Fruit fly (Drosophila melanogaster) whole organism, embryonic: ENCODE data around the gene CG14246.

ENCODE experiments used
- Aef1 ChIP-seq: fragments of 200-800 bp; sonication (Bioruptor generic); IDR thresholded peaks from 3 replicates; pipeline ENCODE4 v1.3.6; 2022; ENCODE audit warnings: missing biosample characterization, missing genetic modification characterization
- BEAF-32 ChIP-seq: fragments of 200-800 bp; sonication (Bioruptor generic); optimal IDR thresholded peaks from 3 replicates; lab custom pipeline; 2017; ENCODE audit warnings: missing biosample characterization, missing genetic modification characterization, mild to moderate bottlenecking, moderate library complexity, missing genetic modification reagents
- CG10462 ChIP-seq: fragments of 200-800 bp; sonication (Bioruptor generic); optimal IDR thresholded peaks from 2 replicates; lab custom pipeline; 2016; ENCODE audit warnings: missing biosample characterization, missing genetic modification characterization
- CG11093 ChIP-seq: fragments of 200-800 bp; sonication (Bioruptor generic); IDR thresholded peaks from 3 replicates; pipeline ENCODE4 v1.3.6; 2022; ENCODE audit warnings: missing biosample characterization, missing genetic modification characterization
- CG11723 ChIP-seq: fragments of 200-800 bp; sonication (Bioruptor generic); optimal IDR thresholded peaks from 2 replicates; lab custom pipeline; 2017; ENCODE audit warnings: missing biosample characterization, mild to moderate bottlenecking, missing genetic modification characterization
- CG12104 ChIP-seq: fragments of 200-800 bp; sonication (Bioruptor generic); optimal IDR thresholded peaks from 3 replicates; lab custom pipeline; 2016; ENCODE audit warnings: missing biosample characterization, missing genetic modification characterization
- CG1233 ChIP-seq: fragments of 200-800 bp; sonication (Bioruptor generic); optimal IDR thresholded peaks from 4 replicates; lab custom pipeline; 2018; ENCODE audit warnings: missing biosample characterization, mild to moderate bottlenecking, missing genetic modification characterization
- CG14441 ChIP-seq: fragments of 200-800 bp; sonication (Bioruptor generic); IDR thresholded peaks from 2 replicates; pipeline ENCODE4 v1.3.6; 2022; ENCODE audit warnings: missing biosample characterization, missing genetic modification characterization
- CG1529 ChIP-seq: fragments of 200-800 bp; sonication (Bioruptor generic); optimal IDR thresholded peaks from 3 replicates; lab custom pipeline; 2018; ENCODE audit warnings: missing biosample characterization, missing genetic modification characterization
- CG3726 ChIP-seq: fragments of 200-800 bp; sonication (Bioruptor generic); IDR thresholded peaks from 3 replicates; pipeline ENCODE4, ENCODE4 v1.3.6; 2022; ENCODE audit warnings: missing biosample characterization, missing genetic modification characterization
- CG4404 ChIP-seq: fragments of 200-800 bp; sonication (Bioruptor generic); IDR thresholded peaks from 2 replicates; pipeline ENCODE4 v1.3.6; 2022; ENCODE audit warnings: missing biosample characterization, missing genetic modification characterization
- CG6654 ChIP-seq: fragments of 200-800 bp; sonication (Bioruptor generic); optimal IDR thresholded peaks from 2 replicates; lab custom pipeline; 2017; ENCODE audit warnings: missing biosample characterization, mild to moderate bottlenecking, missing genetic modification characterization
- CG7839 ChIP-seq: fragments of 200-800 bp; sonication (Bioruptor generic); optimal IDR thresholded peaks from 3 replicates; lab custom pipeline; 2018; ENCODE audit warnings: missing biosample characterization, mild to moderate bottlenecking, missing genetic modification characterization, moderate library complexity
- CG8281 ChIP-seq: fragments of 200-800 bp; sonication (Bioruptor generic); optimal IDR thresholded peaks from 2 replicates; lab custom pipeline; 2018; ENCODE audit warnings: missing biosample characterization, mild to moderate bottlenecking, missing genetic modification characterization, moderate library complexity
- CG8924 ChIP-seq: fragments of 200-800 bp; optimal IDR thresholded peaks from 3 replicates; lab custom pipeline; 2019; ENCODE audit warnings: missing biosample characterization, mild to moderate bottlenecking, missing genetic modification characterization, moderate library complexity
- CHES-1-like ChIP-seq: fragments of 200-800 bp; sonication (Bioruptor generic); optimal IDR thresholded peaks from 2 replicates; lab custom pipeline; 2016; ENCODE audit warnings: missing biosample characterization, missing genetic modification characterization
- CTCF ChIP-seq: fragments of 200-800 bp; sonication (Bioruptor generic); optimal IDR thresholded peaks from 2 replicates; lab custom pipeline; 2017; ENCODE audit warnings: missing biosample characterization, mild to moderate bottlenecking, missing genetic modification characterization, moderate library complexity
- D19A ChIP-seq: fragments of 200-800 bp; optimal IDR thresholded peaks from 3 replicates; lab custom pipeline; 2019; ENCODE audit warnings: missing biosample characterization, mild to moderate bottlenecking, missing genetic modification characterization, moderate library complexity
- Deaf1 ChIP-seq: fragments of 200-800 bp; optimal IDR thresholded peaks from 3 replicates; lab custom pipeline; 2019; ENCODE audit warnings: missing biosample characterization, mild to moderate bottlenecking, missing genetic modification characterization, moderate library complexity
- Dp ChIP-seq: fragments of 200-800 bp; sonication (Bioruptor generic); optimal IDR thresholded peaks from 2 replicates; lab custom pipeline; 2018; ENCODE audit warnings: missing biosample characterization, mild to moderate bottlenecking, missing genetic modification characterization, moderate library complexity
- Elba2 ChIP-seq: fragments of 200-800 bp; sonication (Bioruptor generic); optimal IDR thresholded peaks from 3 replicates; lab custom pipeline; 2016; ENCODE audit warnings: missing biosample characterization, missing genetic modification characterization
- Fer3 ChIP-seq: fragments of 200-800 bp; sonication (Bioruptor generic); optimal IDR thresholded peaks from 2 replicates; lab custom pipeline; 2018; ENCODE audit warnings: missing biosample characterization, mild to moderate bottlenecking, missing genetic modification characterization, moderate library complexity
- HmgZ ChIP-seq: fragments of 200-800 bp; sonication (Bioruptor generic); optimal IDR thresholded peaks from 2 replicates; lab custom pipeline; 2018; ENCODE audit warnings: missing biosample characterization, mild to moderate bottlenecking, missing genetic modification characterization
- Hmr ChIP-seq: fragments of 200-800 bp; sonication (Bioruptor generic); optimal IDR thresholded peaks from 3 replicates; lab custom pipeline; 2017; ENCODE audit warnings: mild to moderate bottlenecking, missing biosample characterization, missing genetic modification reagents, missing genetic modification characterization
- Kr ChIP-seq: fragments of 200-800 bp; sonication (Bioruptor generic); optimal IDR thresholded peaks from 2 replicates; lab custom pipeline; 2017; ENCODE audit warnings: missing biosample characterization, mild to moderate bottlenecking, missing genetic modification characterization
- MBD-R2 ChIP-seq: fragments of 200-800 bp; sonication (Bioruptor generic); IDR thresholded peaks from 2 replicates; pipeline ENCODE4 v1.3.6; 2022; ENCODE audit warnings: missing biosample characterization, missing genetic modification characterization
- Max ChIP-seq: fragments of 200-800 bp; sonication (Bioruptor generic); optimal IDR thresholded peaks from 2 replicates; lab custom pipeline; 2016; ENCODE audit warnings: missing biosample characterization, mild to moderate bottlenecking, missing genetic modification characterization
- Mrtf ChIP-seq: fragments of 200-800 bp; sonication (Bioruptor generic); IDR thresholded peaks from 3 replicates; pipeline ENCODE4 v1.3.6; 2022; ENCODE audit warnings: missing biosample characterization, missing genetic modification characterization
- PHDP ChIP-seq: fragments of 200-800 bp; sonication (Bioruptor generic); optimal IDR thresholded peaks from 3 replicates; lab custom pipeline; 2018; ENCODE audit warnings: missing biosample characterization, mild to moderate bottlenecking, missing genetic modification characterization, moderate library complexity
- Ssrp ChIP-seq: fragments of 200-800 bp; sonication (Bioruptor generic); optimal IDR thresholded peaks from 2 replicates; lab custom pipeline; 2018; ENCODE audit warnings: missing biosample characterization, mild to moderate bottlenecking, missing genetic modification characterization, moderate library complexity
- Tbp ChIP-seq: fragments of >200 bp; optimal IDR thresholded peaks from 2 replicates; lab custom pipeline; 2018; ENCODE audit warnings: missing biosample characterization, missing genetic modification characterization
- ap ChIP-seq: fragments of 200-800 bp; sonication (Bioruptor generic); IDR thresholded peaks from 2 replicates; pipeline ENCODE4 v1.3.6; 2022; ENCODE audit warnings: missing biosample characterization, missing genetic modification characterization
- ash1 ChIP-seq: fragments of 200-800 bp; sonication (Bioruptor generic); optimal IDR thresholded peaks from 2 replicates; lab custom pipeline; 2018; ENCODE audit warnings: missing biosample characterization, mild to moderate bottlenecking, missing genetic modification characterization
- btn ChIP-seq: fragments of 200-800 bp; sonication (Bioruptor generic); optimal IDR thresholded peaks from 2 replicates; lab custom pipeline; 2016; ENCODE audit warnings: missing biosample characterization, missing genetic modification characterization
- chif ChIP-seq, 2 experiments: fragments of 200-800 bp; sonication (Bioruptor generic); optimal IDR thresholded peaks; 3 replicates each; lab custom pipeline; 2016; ENCODE audit warnings: missing biosample characterization in 2 of 2, missing genetic modification characterization in 2 of 2
- croc ChIP-seq: fragments of 200-800 bp; sonication (Bioruptor generic); conservative IDR thresholded peaks from 3 replicates; pipeline ENCODE4 v1.3.6; 2022; ENCODE audit warnings: missing biosample characterization, missing genetic modification characterization
- dan ChIP-seq: fragments of 200-800 bp; sonication (Bioruptor generic); IDR thresholded peaks from 2 replicates; pipeline ENCODE4 v1.3.6; 2022; ENCODE audit warnings: missing biosample characterization, missing genetic modification characterization
- fru ChIP-seq: fragments of >200 bp; optimal IDR thresholded peaks from 2 replicates; lab custom pipeline; 2017
- gce ChIP-seq: fragments of 200-800 bp; sonication (Bioruptor generic); IDR thresholded peaks from 3 replicates; pipeline ENCODE4 v1.3.6; 2022; ENCODE audit warnings: missing biosample characterization, missing genetic modification characterization
- hbn ChIP-seq: fragments of 200-800 bp; sonication (Bioruptor generic); IDR thresholded peaks from 2 replicates; pipeline ENCODE4 v1.3.6; 2022; ENCODE audit warnings: missing biosample characterization, missing genetic modification characterization; ENCODE audit not compliant: partially characterized antibody
- jigr1 ChIP-seq: fragments of 200-800 bp; sonication (Bioruptor generic); IDR thresholded peaks from 3 replicates; pipeline ENCODE4 v1.3.6; 2022; ENCODE audit warnings: missing biosample characterization, missing genetic modification characterization
- luna ChIP-seq: fragments of 200-800 bp; sonication (Bioruptor generic); optimal IDR thresholded peaks from 2 replicates; lab custom pipeline; 2016; ENCODE audit warnings: missing biosample characterization, missing genetic modification characterization
- mld ChIP-seq: fragments of 200-800 bp; sonication (Bioruptor generic); IDR thresholded peaks from 3 replicates; pipeline ENCODE4 v1.3.6; 2022; ENCODE audit warnings: missing biosample characterization, missing genetic modification characterization; ENCODE audit not compliant: partially characterized antibody
- nerfin-2 ChIP-seq: fragments of 200-800 bp; sonication (Bioruptor generic); IDR thresholded peaks from 2 replicates; pipeline ENCODE4 v1.3.6; 2022; ENCODE audit warnings: missing biosample characterization, missing genetic modification characterization; ENCODE audit not compliant: partially characterized antibody
- otp ChIP-seq: fragments of 200-800 bp; sonication (Bioruptor generic); IDR thresholded peaks from 3 replicates; pipeline ENCODE4, ENCODE4 v1.3.6; 2022; ENCODE audit warnings: missing biosample characterization, missing genetic modification characterization
- phol ChIP-seq: fragments of 200-800 bp; sonication (Bioruptor generic); optimal IDR thresholded peaks from 3 replicates; lab custom pipeline; 2018; ENCODE audit warnings: missing biosample characterization, mild to moderate bottlenecking, missing genetic modification characterization, moderate library complexity
- pzg ChIP-seq: fragments of 200-800 bp; sonication (Bioruptor generic); optimal IDR thresholded peaks from 3 replicates; lab custom pipeline; 2018; ENCODE audit warnings: missing biosample characterization, mild to moderate bottlenecking, missing genetic modification characterization, moderate library complexity
- run ChIP-seq: fragments of 200-800 bp; sonication (Bioruptor generic); optimal IDR thresholded peaks from 3 replicates; lab custom pipeline; 2018; ENCODE audit warnings: missing biosample characterization, mild to moderate bottlenecking, missing genetic modification characterization
- sens-2 ChIP-seq: fragments of 200-800 bp; sonication (Bioruptor generic); IDR thresholded peaks from 2 replicates; pipeline ENCODE4 v1.3.6; 2022; ENCODE audit warnings: missing biosample characterization, missing genetic modification characterization
- ssp ChIP-seq: fragments of 200-800 bp; sonication (Bioruptor generic); IDR thresholded peaks from 2 replicates; pipeline ENCODE4 v1.3.6; 2022; ENCODE audit warnings: missing biosample characterization, missing genetic modification characterization
- tap ChIP-seq: fragments of 200-800 bp; optimal IDR thresholded peaks from 3 replicates; lab custom pipeline; 2019; ENCODE audit warnings: missing biosample characterization, mild to moderate bottlenecking, missing genetic modification characterization, moderate library complexity
- vnd ChIP-seq: fragments of 200-800 bp; sonication (Bioruptor generic); IDR thresholded peaks from 3 replicates; pipeline ENCODE4 v1.3.6; 2022; ENCODE audit warnings: missing biosample characterization, missing genetic modification characterization; ENCODE audit not compliant: partially characterized antibody

Gene CG14246

dm6 chr3R:26714109-26714576 lies 13.0 kb upstream of the CG14246 start, which contains the start of gene amon:
Gene amon (minus strand): TSS chr3R:26714159.
- TF ChIP-seq CG8281 (peak; percentile 90), pzg (GFP tag; lab: Kevin White, UChicago) (peak; percentile 65), CG7839 (tag; lab: Kevin White, UChicago) (peak; percentile 99), ash1 (peak; percentile 96), Max (GFP tag; lab: Kevin White, UChicago) (peak; percentile 95), gce (GFP tag; lab: Robert Waterston, UW) (peak; percentile 95), CG1529 (GFP tag; lab: Kevin White, UChicago) (peak; percentile 90), HmgZ (tag; lab: Kevin White, UChicago) (peak; percentile 99), btn (peak; percentile 95), BEAF-32 (GFP tag; lab: Kevin White, UChicago) (peak; percentile 36), CG11093 (GFP tag; lab: Robert Waterston, UW) (peak; percentile 98), Dp (GFP tag; lab: Kevin White, UChicago) (peak; percentile 29), fru (no peak), Hmr (peak; percentile 100), sens-2 (peak; percentile 93), phol (peak; percentile 95), CG4404 (peak; percentile 97), run (tag; lab: Kevin White, UChicago) (peak; percentile 93), CG1233 (GFP tag; lab: Kevin White, UChicago) (peak; percentile 97), CG12104 (GFP tag; lab: Kevin White, UChicago) (peak; percentile 94), chif (GFP tag; optimal IDR thresholded peaks at IDR 0.05; lab: Kevin White, UChicago) (peak; percentile 97 to 98), Ssrp (tag; lab: Kevin White, UChicago) (peak; percentile 92), CG10462 (peak; percentile 95), CG6654 (GFP tag; lab: Kevin White, UChicago) (peak; percentile 90), Deaf1 (tag; lab: Kevin White, UChicago) (peak; percentile 86), PHDP (peak; percentile 98), ap (GFP tag; lab: Robert Waterston, UW) (peak; percentile 97), mld (GFP tag; lab: Robert Waterston, UW) (no peak), CHES-1-like (GFP tag; lab: Kevin White, UChicago) (peak; percentile 99), Fer3 (tag; lab: Kevin White, UChicago) (peak; percentile 98), MBD-R2 (GFP tag; lab: Robert Waterston, UW) (peak; percentile 99), dan (GFP tag; lab: Robert Waterston, UW) (peak; percentile 76), D19A (tag; lab: Kevin White, UChicago) (peak; percentile 90), croc (GFP tag; lab: Robert Waterston, UW) (peak; percentile 92), ssp (GFP tag; lab: Robert Waterston, UW) (peak; percentile 93), hbn (no peak), Kr (GFP tag; lab: Kevin White, UChicago) (no peak), CG8924 (tag; lab: Kevin White, UChicago) (peak; percentile 97), Elba2 (GFP tag; lab: Kevin White, UChicago) (no peak), Tbp (GFP tag; lab: Kevin White, UChicago) (no peak), CG11723 (peak; percentile 96), otp (GFP tag; lab: Robert Waterston, UW) (peak; percentile 98), vnd (no peak), CG14441 (GFP tag; lab: Robert Waterston, UW) (peak; percentile 99), jigr1 (GFP tag; lab: Robert Waterston, UW) (peak; percentile 98), luna (GFP tag; lab: Kevin White, UChicago) (peak; percentile 97), CTCF (GFP tag; lab: Kevin White, UChicago) (peak; percentile 70), tap (tag; lab: Kevin White, UChicago) (peak; percentile 97), nerfin-2 (no peak), CG3726 (GFP tag; lab: Robert Waterston, UW) (peak; percentile 97), Mrtf (GFP tag; lab: Robert Waterston, UW) (peak; percentile 99), Aef1 (GFP tag; lab: Robert Waterston, UW) (peak; percentile 99)
